Worm (Caenorhabditis elegans): ENCODE measurements around the gene ceh-99.
A peak's percentile ranks its signal among the peaks of the same experiment; 100 is the strongest.

Gene ceh-99

DNA sequence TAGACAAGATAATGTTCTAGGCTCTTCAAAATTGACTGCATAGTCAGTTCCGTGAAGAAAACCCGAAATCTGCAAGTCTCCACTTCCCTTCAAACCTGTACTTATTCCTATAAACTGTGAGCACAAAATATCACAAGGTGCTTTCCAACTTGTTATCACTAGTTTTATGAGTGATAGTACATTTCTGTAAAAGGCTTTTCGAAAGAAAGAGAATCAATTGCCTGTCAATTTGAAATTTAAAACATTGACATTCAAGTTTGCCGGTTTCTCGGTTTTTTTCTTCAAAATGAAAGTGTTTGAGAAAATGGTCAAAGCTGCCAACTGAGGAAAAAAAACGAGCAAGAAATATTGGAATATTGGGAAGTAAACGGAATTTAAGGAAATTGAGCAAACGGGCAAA is 1.8 kb upstream of the ceh-99 start (continued):
- no peak for TF ChIP-seq sdz-12 (GFP tag; optimal IDR thresholded peaks at IDR 0.05)

DNA sequence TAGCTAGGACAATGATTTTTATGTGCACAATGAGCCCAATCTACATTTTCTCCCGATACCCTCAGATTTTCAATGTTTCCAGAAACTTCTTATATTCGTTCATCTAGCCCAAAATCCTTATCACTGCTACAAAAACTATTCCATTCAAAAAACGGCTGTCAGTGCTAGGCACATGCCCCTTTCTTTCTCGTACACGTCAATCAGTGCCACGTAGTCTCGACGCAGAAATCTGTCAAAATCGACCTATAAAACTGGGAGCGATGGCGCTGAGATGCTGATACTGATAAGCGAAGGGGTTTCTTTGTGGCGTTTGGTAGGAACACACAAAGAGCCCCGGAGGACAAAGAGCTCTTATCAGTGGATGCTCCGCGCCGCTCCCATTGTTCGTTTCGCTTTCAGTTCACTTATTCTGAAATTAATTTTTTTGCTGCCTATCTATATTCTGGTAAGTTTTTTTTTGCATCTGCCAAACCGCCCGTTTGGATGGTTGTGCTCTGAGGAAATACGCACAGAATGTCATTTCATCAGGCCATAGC is 904 bp upstream of the ceh-99 start, which contains the start of gene srh-70:
TSS of gene srh-70 (minus strand) at position 51 of the 536 bp plus-strand sequence.
- no peak for TF ChIP-seq nhr-11 (tag; optimal IDR thresholded peaks at IDR 0.05)
- TF ChIP-seq daf-16 (GFP tag; optimal IDR thresholded peaks at IDR 0.05), result peak in 1 of 2 experiments; percentile 35
- TF ChIP-seq daf-16 (tag; optimal IDR thresholded peaks at IDR 0.05), result peak; percentile 81
- no peak for TF ChIP-seq nhr-42 (GFP tag; IDR thresholded peaks at IDR 0.05)
- peak; percentile 98 for TF ChIP-seq dmd-6 (GFP tag; IDR thresholded peaks at IDR 0.05)
- TF ChIP-seq lin-29 (GFP tag; IDR thresholded peaks at IDR 0.05), result no peak
- TF ChIP-seq pha-4 (GFP tag; IDR thresholded peaks at IDR 0.05), result peak; percentile 71; the same call in 1 of the 2 replicates
- no peak for TF ChIP-seq pha-4 (tag; optimal IDR thresholded peaks at IDR 0.05)
- TF ChIP-seq ceh-20 (GFP tag; IDR thresholded peaks at IDR 0.05), result no peak
- 0 out of 2 replicates have a peak, but pooled peaks have one; percentile 50 for TF ChIP-seq lin-38 (GFP tag; IDR thresholded peaks at IDR 0.05)
- peak; percentile 70 for TF ChIP-seq mxl-2 (GFP tag; conservative IDR thresholded peaks at IDR 0.05)
- TF ChIP-seq zfp-2 (tag; optimal IDR thresholded peaks at IDR 0.05), result no peak
- peak; percentile 86 for TF ChIP-seq nhr-77 (tag; optimal IDR thresholded peaks at IDR 0.05)
- TF ChIP-seq ama-1 (optimal IDR thresholded peaks at IDR 0.05), result peak; percentile 74
- TF ChIP-seq mdt-29 (GFP tag; IDR thresholded peaks at IDR 0.05), result peak; percentile 97
- peak; percentile 44; the same call in 1 of the 2 replicates for TF ChIP-seq ctbp-1 (GFP tag; IDR thresholded peaks at IDR 0.05)
- TF ChIP-seq nhr-102 (tag; optimal IDR thresholded peaks at IDR 0.05), result peak; percentile 85
- TF ChIP-seq T20F7.1 (GFP tag; optimal IDR thresholded peaks at IDR 0.05), result peak; percentile 71
- no peak for TF ChIP-seq nhr-10 (tag; optimal IDR thresholded peaks at IDR 0.05)
- TF ChIP-seq skn-1 (tag; optimal IDR thresholded peaks at IDR 0.05), result no peak
- peak; percentile 95 for TF ChIP-seq dve-1 (tag; optimal IDR thresholded peaks at IDR 0.05; ENCODE audit: insufficient read depth)
- no peak for TF ChIP-seq zip-2 (tag; optimal IDR thresholded peaks at IDR 0.05)
- TF ChIP-seq lin-13 (GFP tag; optimal IDR thresholded peaks at IDR 0.05), result no peak
- TF ChIP-seq madf-5 (GFP tag; IDR thresholded peaks at IDR 0.05), result no peak
- TF ChIP-seq lin-1 (GFP tag; IDR thresholded peaks at IDR 0.05), result peak; percentile 49; the same call in 1 of the 2 replicates
- TF ChIP-seq nhr-28 (tag; optimal IDR thresholded peaks at IDR 0.05), result peak; percentile 79
- peak; percentile 31 to 36 for TF ChIP-seq hif-1 (tag; optimal IDR thresholded peaks at IDR 0.05)
- peak; percentile 2 for TF ChIP-seq jun-1 (tag; optimal IDR thresholded peaks at IDR 0.05)
- peak; percentile 87; the same call in 1 of the 2 replicates for TF ChIP-seq Y75B8A.6 (GFP tag; IDR thresholded peaks at IDR 0.05)
- peak; percentile 64 for TF ChIP-seq T26A8.4 (GFP tag; IDR thresholded peaks at IDR 0.05)
- TF ChIP-seq mes-2 (tag; optimal IDR thresholded peaks at IDR 0.05; ENCODE audit: poor library complexity, severe bottlenecking), result peak; percentile 40
- TF ChIP-seq php-3 (GFP tag; IDR thresholded peaks at IDR 0.05), result peak; percentile 95
- TF ChIP-seq lir-3 (tag; optimal IDR thresholded peaks at IDR 0.05), result no peak
- no peak for TF ChIP-seq Y48G9A.11 (GFP tag; IDR thresholded peaks at IDR 0.05)
- TF ChIP-seq mdl-1 (tag; optimal IDR thresholded peaks at IDR 0.05), result peak in 1 of 2 experiments; percentile 50
- TF ChIP-seq ceh-82 (tag; optimal IDR thresholded peaks at IDR 0.05), result no peak
- peak; percentile 69 for TF ChIP-seq set-16 (GFP tag; IDR thresholded peaks at IDR 0.05)
- no peak for TF ChIP-seq cey-2 (tag; optimal IDR thresholded peaks at IDR 0.05; ENCODE audit: borderline replicate concordance, insufficient read depth)
- TF ChIP-seq F37D6.2 (tag; optimal IDR thresholded peaks at IDR 0.05), result no peak
- no peak for TF ChIP-seq snpc-1.2 (GFP tag; IDR thresholded peaks at IDR 0.05)
- no peak for TF ChIP-seq ZK546.5 (tag; optimal IDR thresholded peaks at IDR 0.05)
- peak; percentile 91 for TF ChIP-seq tra-1 (GFP tag; IDR thresholded peaks at IDR 0.05)
- TF ChIP-seq F26F4.8 (GFP tag; conservative IDR thresholded peaks at IDR 0.05), result no peak
- peak; percentile 65 for TF ChIP-seq nhr-48 (tag; optimal IDR thresholded peaks at IDR 0.05)
- TF ChIP-seq attf-4 (tag; optimal IDR thresholded peaks at IDR 0.05), result no peak
- no peak for TF ChIP-seq unc-130 (GFP tag; optimal IDR thresholded peaks at IDR 0.05)
- no peak for TF ChIP-seq egl-27 (tag; optimal IDR thresholded peaks at IDR 0.05)
- peak; percentile 90 for TF ChIP-seq hlh-11 (tag; optimal IDR thresholded peaks at IDR 0.05)
